Fruit fly (Drosophila melanogaster): ENCODE measurements around the gene mrva.

mrva gene

DNA sequence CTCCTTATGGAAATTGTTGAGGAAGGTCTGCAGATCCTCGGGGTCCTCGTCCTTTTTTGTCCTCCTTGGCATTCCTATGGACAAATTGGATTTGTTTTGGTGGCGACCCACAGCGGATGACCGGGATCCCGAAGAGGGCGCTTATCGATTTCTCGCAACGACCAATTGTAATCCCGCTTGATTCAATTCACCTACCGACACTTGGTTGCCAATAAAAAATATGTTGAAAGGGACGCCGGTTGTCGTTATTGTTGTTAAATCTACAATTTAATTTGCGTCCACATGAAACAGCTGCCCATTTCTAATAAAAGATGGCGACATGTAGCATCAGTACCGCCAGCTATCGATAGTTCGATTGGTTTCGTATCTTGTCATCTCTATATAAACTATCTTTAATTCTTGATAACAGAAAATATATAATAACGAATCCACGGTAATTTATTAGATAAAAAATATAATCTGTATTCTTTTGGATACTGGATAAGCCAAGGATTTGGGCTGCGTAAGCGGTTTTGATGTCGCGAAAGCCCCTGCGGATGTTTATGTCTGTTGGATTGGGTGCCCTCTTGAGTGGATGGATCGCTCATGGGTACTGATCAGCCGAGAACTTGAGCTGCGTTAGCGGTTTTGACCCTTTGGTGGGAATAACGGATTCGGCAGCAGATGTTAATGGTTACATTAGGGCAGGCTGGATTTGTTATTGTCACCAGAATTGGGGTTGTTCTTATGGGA is 27.9 kb upstream of the mrva start, which contains the start of gene CTCF:
Gene CTCF, minus strand, starts transcription at position 328 of the 732 bp plus-strand sequence.
- no peak for TF ChIP-seq Dfd (GFP tag; optimal IDR thresholded peaks at IDR 0.05)
- TF ChIP-seq woc (GFP tag; optimal IDR thresholded peaks at IDR 0.05) = no peak
- TF ChIP-seq lola (GFP tag; optimal IDR thresholded peaks at IDR 0.05) = no peak
- no peak for TF ChIP-seq dsf (GFP tag; optimal IDR thresholded peaks at IDR 0.05; ENCODE audit: borderline replicate concordance)
- TF ChIP-seq ey (GFP tag; optimal IDR thresholded peaks at IDR 0.05) = peak; percentile 30
- peak; percentile 14 for TF ChIP-seq Jra (GFP tag; optimal IDR thresholded peaks at IDR 0.05)
- peak; percentile 44 for TF ChIP-seq br (GFP tag; optimal IDR thresholded peaks at IDR 0.05)
- TF ChIP-seq dmrt93B (GFP tag; optimal IDR thresholded peaks at IDR 0.05) = no peak
- TF ChIP-seq foxo (GFP tag; optimal IDR thresholded peaks at IDR 0.05) = peak in 1 of 2 experiments; percentile 46
- TF ChIP-seq Rel (GFP tag; optimal IDR thresholded peaks at IDR 0.05) = no peak
- peak; percentile 15 for TF ChIP-seq Rel (tag; optimal IDR thresholded peaks at IDR 0.05)
- peak; percentile 80 for TF ChIP-seq Myc (optimal IDR thresholded peaks at IDR 0.05)
- TF ChIP-seq rgr (GFP tag; optimal IDR thresholded peaks at IDR 0.05) = peak; percentile 50
- TF ChIP-seq CG9705 (GFP tag; optimal IDR thresholded peaks at IDR 0.05) = no peak
- peak; percentile 21 for TF ChIP-seq psq (GFP tag; optimal IDR thresholded peaks at IDR 0.05)
- no peak for TF ChIP-seq N (GFP tag; optimal IDR thresholded peaks at IDR 0.05)
- no peak for TF ChIP-seq usp (GFP tag; optimal IDR thresholded peaks at IDR 0.05)
- peak; percentile 56 for TF ChIP-seq h (GFP tag; optimal IDR thresholded peaks at IDR 0.05)
- peak; percentile 56 for TF ChIP-seq HLH106 (tag; optimal IDR thresholded peaks at IDR 0.05)
- TF ChIP-seq OdsH (GFP tag; optimal IDR thresholded peaks at IDR 0.05) = peak; percentile 37
- no peak for TF ChIP-seq Dif (GFP tag; optimal IDR thresholded peaks at IDR 0.05; ENCODE audit: partially characterized antibody)
- TF ChIP-seq dl (GFP tag; optimal IDR thresholded peaks at IDR 0.05; ENCODE audit: insufficient read depth in 1 of 2, partially characterized antibody in 2 of 2) = no peak
- TF ChIP-seq Mio (GFP tag; optimal IDR thresholded peaks at IDR 0.05) = no peak
- TF ChIP-seq Sp1 (GFP tag; optimal IDR thresholded peaks at IDR 0.05) = peak; percentile 16
- TF ChIP-seq fru (GFP tag; optimal IDR thresholded peaks at IDR 0.05) = no peak
- TF ChIP-seq Hnf4 (GFP tag; optimal IDR thresholded peaks at IDR 0.05) = no peak
- TF ChIP-seq jim (GFP tag; optimal IDR thresholded peaks at IDR 0.05) = no peak
- no peak for TF ChIP-seq pan (optimal IDR thresholded peaks at IDR 0.05)
- TF ChIP-seq sv (GFP tag; optimal IDR thresholded peaks at IDR 0.05) = no peak
- no peak for TF ChIP-seq Hr83 (GFP tag; optimal IDR thresholded peaks at IDR 0.05; ENCODE audit: poor library complexity, severe bottlenecking)
- no peak for TF ChIP-seq Hr78 (GFP tag; optimal IDR thresholded peaks at IDR 0.05)
- TF ChIP-seq brk (GFP tag; optimal IDR thresholded peaks at IDR 0.05) = no peak

DNA sequence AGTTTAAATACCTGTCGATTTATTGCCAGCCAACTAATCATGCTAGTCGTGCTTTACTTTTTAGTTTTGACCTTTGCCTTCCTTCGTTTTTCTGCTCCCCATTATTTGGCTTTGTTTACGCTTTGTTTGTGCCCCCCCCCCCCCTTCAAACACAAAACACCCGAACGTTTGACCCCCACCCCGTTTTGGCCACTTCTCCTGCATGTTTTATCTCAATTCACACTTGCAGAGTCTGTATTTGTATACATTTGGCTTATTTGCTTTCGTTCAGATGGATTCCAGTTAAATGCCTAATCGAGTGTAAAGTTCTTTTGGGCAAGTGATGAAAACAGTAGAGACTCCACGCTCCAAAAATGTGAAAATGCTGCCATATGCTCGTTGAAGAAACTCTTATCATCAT is 20.7 kb upstream of the mrva start:
- TF ChIP-seq OdsH (GFP tag; optimal IDR thresholded peaks at IDR 0.05) = no peak
- no peak for TF ChIP-seq CG32264 (GFP tag; optimal IDR thresholded peaks at IDR 0.05)
- no peak for TF ChIP-seq ey (GFP tag; optimal IDR thresholded peaks at IDR 0.05)
- TF ChIP-seq dl (GFP tag; optimal IDR thresholded peaks at IDR 0.05; ENCODE audit: insufficient read depth in 1 of 2, partially characterized antibody in 2 of 2) = no peak
- no peak for TF ChIP-seq sage (GFP tag; optimal IDR thresholded peaks at IDR 0.05)
- no peak for TF ChIP-seq psq (GFP tag; optimal IDR thresholded peaks at IDR 0.05)
- TF ChIP-seq N (GFP tag; optimal IDR thresholded peaks at IDR 0.05) = no peak
- no peak for TF ChIP-seq Dif (GFP tag; optimal IDR thresholded peaks at IDR 0.05; ENCODE audit: partially characterized antibody)

DNA sequence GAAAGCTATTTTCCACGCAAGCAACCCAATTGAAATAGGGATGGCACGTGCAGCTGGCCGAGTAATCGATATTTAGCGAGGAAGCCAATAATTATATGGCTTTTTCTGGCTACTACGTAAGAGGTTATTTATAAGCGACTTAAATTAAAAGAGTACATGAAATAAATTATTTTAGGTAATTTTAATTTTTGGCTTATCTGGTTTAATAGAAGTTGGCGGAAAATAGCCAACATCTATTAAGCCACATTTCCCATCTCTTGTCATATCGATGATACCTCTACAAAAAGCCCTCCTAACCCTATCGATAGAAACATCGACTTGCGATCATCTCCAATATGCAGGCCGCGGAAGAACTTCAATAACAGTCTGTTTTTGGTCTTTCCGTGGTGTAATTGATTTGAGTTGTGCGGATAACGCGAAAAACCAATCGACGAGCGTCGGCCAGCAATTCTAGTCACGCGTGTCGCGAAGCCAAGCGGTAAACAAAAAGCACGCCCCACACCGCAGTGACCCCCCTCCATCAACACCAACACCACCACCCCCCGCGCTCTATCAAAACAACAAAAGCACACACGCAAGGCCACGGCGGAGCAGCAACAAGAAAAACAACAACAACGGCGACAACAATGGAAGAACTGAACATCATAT is 19.5 kb upstream of the mrva start, which contains the start of the genes Srp19 and qm:
Gene Srp19, minus strand, starts transcription at position 51 of the 648 bp plus-strand sequence.
Gene qm, plus strand, starts transcription at position 330 of the 648 bp plus-strand sequence.
- no peak for TF ChIP-seq pan (optimal IDR thresholded peaks at IDR 0.05)
- TF ChIP-seq CG32264 (GFP tag; optimal IDR thresholded peaks at IDR 0.05) = no peak
- peak; percentile 50 for TF ChIP-seq br (GFP tag; optimal IDR thresholded peaks at IDR 0.05)
- no peak for TF ChIP-seq Hr83 (GFP tag; optimal IDR thresholded peaks at IDR 0.05; ENCODE audit: poor library complexity, severe bottlenecking)
- TF ChIP-seq h (GFP tag; optimal IDR thresholded peaks at IDR 0.05) = peak; percentile 69
- TF ChIP-seq sv (GFP tag; optimal IDR thresholded peaks at IDR 0.05) = peak; percentile 25
- TF ChIP-seq dsf (GFP tag; optimal IDR thresholded peaks at IDR 0.05; ENCODE audit: borderline replicate concordance) = no peak
- TF ChIP-seq ey (GFP tag; optimal IDR thresholded peaks at IDR 0.05) = peak; percentile 42
- no peak for TF ChIP-seq psq (GFP tag; optimal IDR thresholded peaks at IDR 0.05)
- no peak for TF ChIP-seq Dfd (GFP tag; optimal IDR thresholded peaks at IDR 0.05)
- peak; percentile 24 for TF ChIP-seq HLH106 (tag; optimal IDR thresholded peaks at IDR 0.05)
- peak; percentile 87 for TF ChIP-seq Myc (optimal IDR thresholded peaks at IDR 0.05)
- no peak for TF ChIP-seq Hr78 (GFP tag; optimal IDR thresholded peaks at IDR 0.05)
- TF ChIP-seq Mio (GFP tag; optimal IDR thresholded peaks at IDR 0.05) = no peak
- TF ChIP-seq CrebA (GFP tag; optimal IDR thresholded peaks at IDR 0.05; ENCODE audit: borderline replicate concordance) = no peak
- no peak for TF ChIP-seq dl (GFP tag; optimal IDR thresholded peaks at IDR 0.05; ENCODE audit: insufficient read depth in 1 of 2, partially characterized antibody in 2 of 2)
- TF ChIP-seq rgr (GFP tag; optimal IDR thresholded peaks at IDR 0.05) = peak; percentile 23
- TF ChIP-seq Sp1 (GFP tag; optimal IDR thresholded peaks at IDR 0.05) = peak; percentile 55
- TF ChIP-seq CG9705 (GFP tag; optimal IDR thresholded peaks at IDR 0.05) = peak; percentile 14
- peak; percentile 23 for TF ChIP-seq Dif (GFP tag; optimal IDR thresholded peaks at IDR 0.05; ENCODE audit: partially characterized antibody)
- no peak for TF ChIP-seq brk (GFP tag; optimal IDR thresholded peaks at IDR 0.05)
- TF ChIP-seq lola (GFP tag; optimal IDR thresholded peaks at IDR 0.05) = no peak
- TF ChIP-seq woc (GFP tag; optimal IDR thresholded peaks at IDR 0.05) = peak; percentile 82
- TF ChIP-seq Vsx2 (GFP tag; optimal IDR thresholded peaks at IDR 0.05; ENCODE audit: partially characterized antibody) = no peak
- TF ChIP-seq jim (GFP tag; optimal IDR thresholded peaks at IDR 0.05) = peak; percentile 7
- peak; percentile 63 for TF ChIP-seq fru (GFP tag; optimal IDR thresholded peaks at IDR 0.05)
- no peak for TF ChIP-seq Abd-B (GFP tag; optimal IDR thresholded peaks at IDR 0.05)
- no peak for TF ChIP-seq dmrt93B (GFP tag; optimal IDR thresholded peaks at IDR 0.05)
- peak; percentile 69 for TF ChIP-seq Hnf4 (GFP tag; optimal IDR thresholded peaks at IDR 0.05)
- peak; percentile 66 for TF ChIP-seq Jra (GFP tag; optimal IDR thresholded peaks at IDR 0.05)
- no peak for TF ChIP-seq usp (GFP tag; optimal IDR thresholded peaks at IDR 0.05)
- TF ChIP-seq tai (GFP tag; optimal IDR thresholded peaks at IDR 0.05) = no peak
- TF ChIP-seq N (GFP tag; optimal IDR thresholded peaks at IDR 0.05) = no peak
- peak in 1 of 2 experiments; percentile 77 for TF ChIP-seq foxo (GFP tag; optimal IDR thresholded peaks at IDR 0.05)
- no peak for TF ChIP-seq sage (GFP tag; optimal IDR thresholded peaks at IDR 0.05)
